Worm (Caenorhabditis elegans) whole organism, young adult: ENCODE measurements around the gene mks-1.

Source experiments
- C17E4.6 ChIP-seq: fragments of 200-800 bp; sonication (Bioruptor generic); IDR thresholded peaks from 2 replicates; pipeline ENCODE4 v1.3.6; 2022; ENCODE audit warnings: missing genetic modification reagents, missing genetic modification characterization, missing compliant biosample characterization
- ama-1 ChIP-seq, 3 experiments: fragments of 150-350 bp in 1 of 3; sonication (generic microtip) in 2 of 3; optimal IDR thresholded peaks; 2 replicates each; lab custom pipeline; 2014 to 2018; ENCODE audit warnings: missing biosample characterization in 2 of 3, missing genetic modification characterization in 2 of 3, missing genetic modification reagents in 2 of 3
- dpff-1 ChIP-seq: sonication (generic microtip); optimal IDR thresholded peaks from 2 replicates; lab custom pipeline; 2017; ENCODE audit warnings: mild to moderate bottlenecking, missing genetic modification characterization, missing compliant biosample characterization
- ekl-4 ChIP-seq: fragments of 200-800 bp; sonication (Bioruptor generic); IDR thresholded peaks from 2 replicates; pipeline ENCODE4 v1.3.6; 2022; ENCODE audit warnings: missing genetic modification reagents, missing genetic modification characterization, missing compliant biosample characterization
- gei-17 ChIP-seq: fragments of 200-800 bp; sonication (Bioruptor generic); optimal IDR thresholded peaks from 2 replicates; lab custom pipeline; 2018; ENCODE audit warnings: mild to moderate bottlenecking, missing genetic modification characterization, missing compliant biosample characterization
- mxl-1 ChIP-seq: sonication (generic microtip); optimal IDR thresholded peaks from 2 replicates; lab custom pipeline; 2016; ENCODE audit warnings: missing genetic modification characterization, missing compliant biosample characterization
- unc-62 ChIP-seq: fragments of 150-350 bp; optimal IDR thresholded peaks from 2 replicates; lab custom pipeline; 2014; ENCODE audit warnings: missing biosample characterization, missing genetic modification reagents, missing genetic modification characterization
- ztf-26 ChIP-seq: sonication (generic microtip); optimal IDR thresholded peaks from 2 replicates; lab custom pipeline; 2017; ENCODE audit warnings: missing genetic modification characterization, missing compliant biosample characterization
- ztf-3 ChIP-seq: fragments of 200-800 bp; sonication (Bioruptor generic); optimal IDR thresholded peaks from 2 replicates; lab custom pipeline; 2018; ENCODE audit warnings: mild to moderate bottlenecking, missing genetic modification characterization, missing compliant biosample characterization

ce11 chrIII:3191729-3192128 lies 5.6 kb downstream of the mks-1 start:
- TF ChIP-seq ztf-26 (tag; lab: Kevin White, UChicago): no peak
- no peak for TF ChIP-seq dpff-1 (tag; lab: Kevin White, UChicago)
- no peak for TF ChIP-seq ztf-3
- no peak for TF ChIP-seq mxl-1 (tag; lab: Kevin White, UChicago)
- TF ChIP-seq C17E4.6 (GFP tag; lab: Robert Waterston, UW): no peak
- TF ChIP-seq ama-1 (optimal IDR thresholded peaks at IDR 0.05; lab: Kevin White, UChicago): no peak
- no peak for TF ChIP-seq ama-1 (GFP tag; optimal IDR thresholded peaks at IDR 0.05; lab: Kevin White, UChicago)
- no peak for TF ChIP-seq unc-62 (GFP tag; lab: Kevin White, UChicago)
- no peak for TF ChIP-seq ekl-4 (GFP tag; lab: Robert Waterston, UW)
- no peak for TF ChIP-seq gei-17
